Worm (Caenorhabditis elegans): ENCODE results near the gene ztf-14.

ztf-14 gene

ce11 chrX:14525325-14526305, 29.7 kb downstream of the ztf-14 start (continued):
- TF ChIP-seq ztf-4 (tag; optimal IDR thresholded peaks at IDR 0.05) (peak; percentile 99), C04F5.9 (tag; optimal IDR thresholded peaks at IDR 0.05) (peak; percentile 91), alr-1 (tag; optimal IDR thresholded peaks at IDR 0.05; ENCODE audit: borderline replicate concordance) (no peak), fkh-10 (GFP tag; optimal IDR thresholded peaks at IDR 0.05) (peak; percentile 100), lsy-2 (tag; optimal IDR thresholded peaks at IDR 0.05) (peak; percentile 95 to 96), nhr-84 (tag; optimal IDR thresholded peaks at IDR 0.05) (no peak), ceh-90 (tag; optimal IDR thresholded peaks at IDR 0.05) (peak; percentile 32), sptf-1 (tag; optimal IDR thresholded peaks at IDR 0.05) (no peak), sup-37 (GFP tag; optimal IDR thresholded peaks at IDR 0.05) (peak; percentile 93), nhr-19 (GFP tag; conservative IDR thresholded peaks at IDR 0.05) (peak; percentile 98), lin-35 (GFP tag; optimal IDR thresholded peaks at IDR 0.05) (peak; percentile 79 to 93), mab-9 (GFP tag; IDR thresholded peaks at IDR 0.05) (peak; percentile 97), nhr-20 (tag; optimal IDR thresholded peaks at IDR 0.05) (peak; percentile 98), elt-3 (tag; optimal IDR thresholded peaks at IDR 0.05) (peak; percentile 50 to 99 (median 88)), ets-5 (GFP tag; IDR thresholded peaks at IDR 0.05) (no peak), efl-3 (GFP tag; optimal IDR thresholded peaks at IDR 0.05) (peak; percentile 96), vab-15 (tag; optimal IDR thresholded peaks at IDR 0.05) (no peak), efl-1 (optimal IDR thresholded peaks at IDR 0.05) (peak; percentile 86 to 90), efl-1 (GFP tag; optimal IDR thresholded peaks at IDR 0.05 in 1 of 2) (peak; percentile 56 to 96), nhr-12 (tag; optimal IDR thresholded peaks at IDR 0.05) (peak; percentile 83), mep-1 (tag; optimal IDR thresholded peaks at IDR 0.05) (peak; percentile 100), irx-1 (tag; optimal IDR thresholded peaks at IDR 0.05) (peak; percentile 100), isw-1 (GFP tag; IDR thresholded peaks at IDR 0.05) (peak; percentile 92), ceh-88 (GFP tag; IDR thresholded peaks at IDR 0.05) (peak; percentile 97), unc-62 (GFP tag; optimal IDR thresholded peaks at IDR 0.05) (peak; percentile 77), unc-30 (tag; optimal IDR thresholded peaks at IDR 0.05) (peak; percentile 90), unc-98 (GFP tag; IDR thresholded peaks at IDR 0.05) (peak; percentile 93), C16A3.4 (tag; optimal IDR thresholded peaks at IDR 0.05) (peak; percentile 99), nhr-11 (tag; optimal IDR thresholded peaks at IDR 0.05) (peak; percentile 98), swsn-7 (tag; optimal IDR thresholded peaks at IDR 0.05) (peak; percentile 99), jun-1 (tag; optimal IDR thresholded peaks at IDR 0.05) (peak; percentile 100), nhr-77 (tag; optimal IDR thresholded peaks at IDR 0.05) (peak; percentile 99), fos-1 (tag; optimal IDR thresholded peaks at IDR 0.05) (peak; percentile 98), elt-2 (tag; optimal IDR thresholded peaks at IDR 0.05) (peak; percentile 89), zip-4 (GFP tag; optimal IDR thresholded peaks at IDR 0.05) (peak; percentile 97), tlp-1 (tag; optimal IDR thresholded peaks at IDR 0.05) (peak; percentile 86), dpl-1 (GFP tag; optimal IDR thresholded peaks at IDR 0.05) (peak; percentile 62 to 70 (median 66)), lin-39 (tag; optimal IDR thresholded peaks at IDR 0.05) (peak; percentile 100), hlh-17 (GFP tag; optimal IDR thresholded peaks at IDR 0.05; ENCODE audit: borderline replicate concordance) (no peak), nhr-76 (tag; optimal IDR thresholded peaks at IDR 0.05) (peak; percentile 90), ama-1 (optimal IDR thresholded peaks at IDR 0.05) (no peak), fkh-8 (tag; optimal IDR thresholded peaks at IDR 0.05) (peak; percentile 96), ces-1 (GFP tag; optimal IDR thresholded peaks at IDR 0.05) (peak; percentile 95), skn-1 (tag; optimal IDR thresholded peaks at IDR 0.05) (peak; percentile 99), nhr-237 (tag; optimal IDR thresholded peaks at IDR 0.05) (peak; percentile 99), ceh-8 (GFP tag; optimal IDR thresholded peaks at IDR 0.05) (peak; percentile 100), grh-1 (GFP tag; IDR thresholded peaks at IDR 0.05) (peak; percentile 97), aha-1 (tag; optimal IDR thresholded peaks at IDR 0.05) (peak; percentile 94), fkh-4 (tag; optimal IDR thresholded peaks at IDR 0.05; ENCODE audit: borderline replicate concordance) (peak; percentile 95), nhr-47 (tag; optimal IDR thresholded peaks at IDR 0.05) (peak; percentile 100), nhr-85 (tag) (peak; percentile 99)

Data from whole organism, L1 larva.